Worm (Caenorhabditis elegans) whole organism, midembryonic: ENCODE results near the gene T13F2.6.

Experiments used
- T22C8.4 ChIP-seq: fragments of 200-800 bp; sonication (Bioruptor generic); IDR thresholded peaks from 2 replicates; pipeline ENCODE4 v1.3.6; 2022; ENCODE audit warnings: missing genetic modification characterization, missing compliant biosample characterization
- cog-1 ChIP-seq: sonication (generic microtip); optimal IDR thresholded peaks from 2 replicates; lab custom pipeline; 2016; ENCODE audit warnings: missing genetic modification characterization, missing compliant biosample characterization
- flt-1 ChIP-seq: fragments of 200-800 bp; sonication (Bioruptor generic); IDR thresholded peaks from 2 replicates; pipeline ENCODE4 v1.3.6; 2022; ENCODE audit warnings: missing genetic modification characterization, missing compliant biosample characterization
- klf-2 ChIP-seq: fragments of 200-800 bp; sonication (Bioruptor generic); conservative IDR thresholded peaks from 2 replicates; pipeline ENCODE4 v1.3.6; 2022; ENCODE audit warnings: missing genetic modification reagents, missing genetic modification characterization, missing compliant biosample characterization
- med-1 ChIP-seq: sonication (generic microtip); optimal IDR thresholded peaks from 2 replicates; lab custom pipeline; 2017; ENCODE audit warnings: missing genetic modification characterization, mild to moderate bottlenecking, missing compliant biosample characterization, antibody characterized with exemption, missing genetic modification reagents; ENCODE audit not compliant: insufficient read depth
- ref-1 ChIP-seq: fragments of 200-800 bp; sonication (Bioruptor generic); conservative IDR thresholded peaks from 2 replicates; pipeline ENCODE4 v1.3.6; 2022; ENCODE audit warnings: missing genetic modification reagents, missing genetic modification characterization, missing compliant biosample characterization
- tab-1 ChIP-seq: fragments of 200-800 bp; sonication (Bioruptor generic); IDR thresholded peaks from 2 replicates; pipeline ENCODE4 v1.3.6; 2022; ENCODE audit warnings: missing genetic modification characterization, missing compliant biosample characterization
- ztf-23 ChIP-seq: fragments of 200-800 bp; sonication (Bioruptor generic); IDR thresholded peaks from 2 replicates; pipeline ENCODE4 v1.3.6; 2022; ENCODE audit warnings: missing genetic modification reagents, missing genetic modification characterization, missing compliant biosample characterization
- ztf-29 ChIP-seq: fragments of 200-800 bp; sonication (Bioruptor generic); IDR thresholded peaks from 2 replicates; pipeline ENCODE4 v1.3.6; 2022; ENCODE audit warnings: missing genetic modification reagents, missing genetic modification characterization, missing compliant biosample characterization

Gene T13F2.6

ce11 chrIV:9742883-9743282 lies 35.2 kb upstream of the T13F2.6 start, which contains the start of gene C28D4.7:
Gene C28D4.7 (minus strand): TSS chrIV:9743147.
- no peak for TF ChIP-seq ref-1 (GFP tag; lab: Robert Waterston, UW)
- no peak for TF ChIP-seq med-1
- TF ChIP-seq klf-2 (GFP tag; lab: Robert Waterston, UW): no peak
- TF ChIP-seq ztf-23 (GFP tag; lab: Robert Waterston, UW): no peak
- no peak for TF ChIP-seq tab-1 (GFP tag; lab: Robert Waterston, UW)
- no peak for TF ChIP-seq flt-1
- no peak for TF ChIP-seq cog-1
- TF ChIP-seq T22C8.4 (GFP tag; lab: Robert Waterston, UW): no peak
- TF ChIP-seq ztf-29 (GFP tag; lab: Robert Waterston, UW): no peak

ce11 chrIV:9744905-9745304 lies 33.2 kb upstream of the T13F2.6 start, which contains the start of gene C28D4.4:
Gene C28D4.4 (minus strand): TSS chrIV:9745005.
- TF ChIP-seq ztf-23 (GFP tag; lab: Robert Waterston, UW) (no peak), ztf-29 (GFP tag; lab: Robert Waterston, UW) (no peak), med-1 (no peak), ref-1 (GFP tag; lab: Robert Waterston, UW) (no peak), klf-2 (GFP tag; lab: Robert Waterston, UW) (no peak), T22C8.4 (GFP tag; lab: Robert Waterston, UW) (no peak), flt-1 (no peak), cog-1 (no peak), tab-1 (GFP tag; lab: Robert Waterston, UW) (no peak)

- TF ChIP-seq ref-1 (GFP tag; lab: Robert Waterston, UW) (no peak), cog-1 (no peak), tab-1 (GFP tag; lab: Robert Waterston, UW) (no peak), klf-2 (GFP tag; lab: Robert Waterston, UW) (no peak), ztf-29 (GFP tag; lab: Robert Waterston, UW) (no peak), med-1 (no peak), ztf-23 (GFP tag; lab: Robert Waterston, UW) (no peak), flt-1 (no peak), T22C8.4 (GFP tag; lab: Robert Waterston, UW) (no peak)
Observed at ce11 chrIV:9746762-9747161, 31.4 kb upstream of the T13F2.6 start, which contains the start of gene C28D4.5. Gene C28D4.5 (minus strand): TSS chrIV:9746862.

- TF ChIP-seq T22C8.4 (GFP tag; lab: Robert Waterston, UW) (no peak), tab-1 (GFP tag; lab: Robert Waterston, UW) (no peak), klf-2 (GFP tag; lab: Robert Waterston, UW) (no peak), cog-1 (no peak), ztf-29 (GFP tag; lab: Robert Waterston, UW) (no peak), med-1 (no peak), flt-1 (no peak), ztf-23 (GFP tag; lab: Robert Waterston, UW) (no peak)
Observed at ce11 chrIV:9748342-9748741, 29.8 kb upstream of the T13F2.6 start, which contains the start of gene C28D4.8. Gene C28D4.8 (minus strand): TSS chrIV:9748442.

- TF ChIP-seq ztf-23 (GFP tag; lab: Robert Waterston, UW) (no peak), klf-2 (GFP tag; lab: Robert Waterston, UW) (no peak), flt-1 (no peak), T22C8.4 (GFP tag; lab: Robert Waterston, UW) (no peak), ref-1 (GFP tag; lab: Robert Waterston, UW) (no peak), tab-1 (GFP tag; lab: Robert Waterston, UW) (no peak), med-1 (no peak), cog-1 (no peak), ztf-29 (GFP tag; lab: Robert Waterston, UW) (no peak)
Observed at ce11 chrIV:9755713-9756112, 22.4 kb upstream of the T13F2.6 start.

ce11 chrIV:9756647-9757424 lies 21.3 kb upstream of the T13F2.6 start:
- TF ChIP-seq ztf-23 (GFP tag; lab: Robert Waterston, UW) (no peak), flt-1 (no peak), tab-1 (GFP tag; lab: Robert Waterston, UW) (no peak), T22C8.4 (GFP tag; lab: Robert Waterston, UW) (no peak), ref-1 (GFP tag; lab: Robert Waterston, UW) (no peak), med-1 (no peak), cog-1 (no peak), klf-2 (GFP tag; lab: Robert Waterston, UW) (no peak), ztf-29 (GFP tag; lab: Robert Waterston, UW) (no peak)

ce11 chrIV:9757425-9757740 lies 20.7 kb upstream of the T13F2.6 start, which contains the start of gene nhr-97:
Gene nhr-97 (plus strand): TSS chrIV:9757641.
- no peak for TF ChIP-seq T22C8.4 (GFP tag; lab: Robert Waterston, UW)
- TF ChIP-seq tab-1 (GFP tag; lab: Robert Waterston, UW): no peak
- TF ChIP-seq ref-1 (GFP tag; lab: Robert Waterston, UW): no peak
- no peak for TF ChIP-seq ztf-29 (GFP tag; lab: Robert Waterston, UW)
- TF ChIP-seq klf-2 (GFP tag; lab: Robert Waterston, UW): no peak
- TF ChIP-seq ztf-23 (GFP tag; lab: Robert Waterston, UW): no peak
- no peak for TF ChIP-seq cog-1
- TF ChIP-seq flt-1: no peak

- TF ChIP-seq med-1 (no peak), ztf-23 (GFP tag; lab: Robert Waterston, UW) (no peak), ref-1 (GFP tag; lab: Robert Waterston, UW) (no peak), cog-1 (no peak), T22C8.4 (GFP tag; lab: Robert Waterston, UW) (no peak), ztf-29 (GFP tag; lab: Robert Waterston, UW) (no peak), klf-2 (GFP tag; lab: Robert Waterston, UW) (no peak), flt-1 (no peak), tab-1 (GFP tag; lab: Robert Waterston, UW) (no peak)
Observed at ce11 chrIV:9761751-9762150, 16.4 kb upstream of the T13F2.6 start.

- no peak for TF ChIP-seq med-1
- no peak for TF ChIP-seq flt-1
- TF ChIP-seq cog-1: no peak
- TF ChIP-seq ztf-23 (GFP tag; lab: Robert Waterston, UW): no peak
- no peak for TF ChIP-seq ref-1 (GFP tag; lab: Robert Waterston, UW)
- no peak for TF ChIP-seq ztf-29 (GFP tag; lab: Robert Waterston, UW)
Observed at ce11 chrIV:9762667-9763173, 15.4 kb upstream of the T13F2.6 start.
